Worm (Caenorhabditis elegans) whole organism, mixed stage, embryonic: ENCODE measurements around the gene ets-4.

Source experiments
- M03D4.4 ChIP-seq: sonication (generic microtip); optimal IDR thresholded peaks from 2 replicates; lab custom pipeline; 2017; ENCODE audit warnings: mild to moderate bottlenecking, missing genetic modification characterization, missing compliant biosample characterization
- bed-3 ChIP-seq: fragments of 200-800 bp; sonication (Bioruptor generic); optimal IDR thresholded peaks from 3 replicates; lab custom pipeline; 2018; ENCODE audit warnings: mild to moderate bottlenecking, missing genetic modification characterization, moderate library complexity, missing compliant biosample characterization
- blmp-1 ChIP-seq: fragments of 150-350 bp; optimal IDR thresholded peaks from 2 replicates; lab custom pipeline; 2014; ENCODE audit warnings: missing biosample characterization, missing genetic modification characterization
- ceh-83 ChIP-seq: fragments of 200-800 bp; sonication (Bioruptor generic); optimal IDR thresholded peaks from 2 replicates; lab custom pipeline; 2018; ENCODE audit warnings: mild to moderate bottlenecking, missing genetic modification characterization, missing compliant biosample characterization
- ces-1 ChIP-seq: fragments of 150-350 bp; optimal IDR thresholded peaks from 2 replicates; lab custom pipeline; 2014; ENCODE audit warnings: missing biosample characterization, missing genetic modification reagents, missing genetic modification characterization
- cnd-1 ChIP-seq: fragments of 200-800 bp; sonication (Bioruptor generic); optimal IDR thresholded peaks from 2 replicates; lab custom pipeline; 2018; ENCODE audit warnings: mild to moderate bottlenecking, missing genetic modification characterization, missing compliant biosample characterization
- drap-1 ChIP-seq: fragments of 200-800 bp; sonication (Bioruptor generic); optimal IDR thresholded peaks from 3 replicates; lab custom pipeline; 2018; ENCODE audit warnings: mild to moderate bottlenecking, missing genetic modification characterization, missing compliant biosample characterization
- elt-1 ChIP-seq: sonication (generic microtip); optimal IDR thresholded peaks from 2 replicates; lab custom pipeline; 2017; ENCODE audit warnings: missing genetic modification characterization, mild to moderate bottlenecking, missing compliant biosample characterization, antibody characterized with exemption, moderate library complexity, borderline replicate concordance; ENCODE audit not compliant: insufficient read depth
- elt-3 ChIP-seq: fragments of 150-350 bp; optimal IDR thresholded peaks from 2 replicates; lab custom pipeline; 2014; ENCODE audit warnings: missing biosample characterization, missing genetic modification characterization
- flh-1 ChIP-seq: fragments of 200-800 bp; sonication (Bioruptor generic); optimal IDR thresholded peaks from 2 replicates; lab custom pipeline; 2018; ENCODE audit warnings: mild to moderate bottlenecking, missing genetic modification characterization, moderate library complexity, missing compliant biosample characterization
- lin-13 ChIP-seq: fragments of 150-350 bp; optimal IDR thresholded peaks from 2 replicates; lab custom pipeline; 2014; ENCODE audit warnings: missing biosample characterization, missing genetic modification characterization
- lin-32 ChIP-seq: fragments of 200-800 bp; sonication (Bioruptor generic); optimal IDR thresholded peaks from 2 replicates; lab custom pipeline; 2018; ENCODE audit warnings: mild to moderate bottlenecking, missing genetic modification characterization, missing compliant biosample characterization
- lsy-2 ChIP-seq: fragments of 150-350 bp; optimal IDR thresholded peaks from 2 replicates; lab custom pipeline; 2014; ENCODE audit warnings: missing biosample characterization, missing genetic modification characterization
- mab-5 ChIP-seq: fragments of 150-350 bp; optimal IDR thresholded peaks from 2 replicates; lab custom pipeline; 2014; ENCODE audit warnings: missing biosample characterization, missing genetic modification characterization
- mep-1 ChIP-seq: fragments of 150-350 bp; optimal IDR thresholded peaks from 2 replicates; lab custom pipeline; 2017; ENCODE audit warnings: missing biosample characterization, missing genetic modification reagents, missing genetic modification characterization, inconsistent platforms
- mls-2 ChIP-seq: sonication (generic microtip); optimal IDR thresholded peaks from 2 replicates; lab custom pipeline; 2016; ENCODE audit warnings: mild to moderate bottlenecking, missing genetic modification characterization, moderate library complexity, missing compliant biosample characterization
- nhr-12 ChIP-seq: fragments of 150-350 bp; optimal IDR thresholded peaks from 2 replicates; lab custom pipeline; 2014; ENCODE audit warnings: missing biosample characterization, missing genetic modification characterization
- nhr-2 ChIP-seq: fragments of 150-350 bp; optimal IDR thresholded peaks from 2 replicates; lab custom pipeline; 2014; ENCODE audit warnings: missing biosample characterization, missing genetic modification characterization
- nhr-237 ChIP-seq: fragments of 150-350 bp; optimal IDR thresholded peaks from 2 replicates; lab custom pipeline; 2014; ENCODE audit warnings: missing biosample characterization, missing genetic modification characterization
- nhr-76 ChIP-seq: sonication (generic microtip); optimal IDR thresholded peaks from 2 replicates; lab custom pipeline; 2017; ENCODE audit warnings: missing biosample characterization, missing genetic modification characterization
- pha-4 ChIP-seq: fragments of 150-350 bp; optimal IDR thresholded peaks from 2 replicates; lab custom pipeline; 2018; ENCODE audit warnings: missing biosample characterization, missing genetic modification reagents, missing genetic modification characterization
- sem-2 ChIP-seq: fragments of 200-800 bp; sonication (Bioruptor generic); optimal IDR thresholded peaks from 2 replicates; lab custom pipeline; 2018; ENCODE audit warnings: mild to moderate bottlenecking, missing genetic modification characterization, missing compliant biosample characterization
- snpc-4 ChIP-seq: fragments of 150-350 bp; optimal IDR thresholded peaks from 2 replicates; lab custom pipeline; 2014; ENCODE audit warnings: missing biosample characterization, missing genetic modification characterization
- tbx-8 ChIP-seq: fragments of 200-800 bp; sonication (Bioruptor generic); optimal IDR thresholded peaks from 2 replicates; lab custom pipeline; 2018; ENCODE audit warnings: mild to moderate bottlenecking, missing genetic modification characterization, moderate library complexity, missing compliant biosample characterization
- unc-120 ChIP-seq: sonication (generic microtip); optimal IDR thresholded peaks from 2 replicates; lab custom pipeline; 2017; ENCODE audit warnings: missing genetic modification characterization, missing compliant biosample characterization; ENCODE audit not compliant: poor library complexity, severe bottlenecking
- unc-39 ChIP-seq: fragments of 150-350 bp; optimal IDR thresholded peaks from 2 replicates; lab custom pipeline; 2014; ENCODE audit warnings: missing biosample characterization, missing genetic modification characterization
- unc-62 ChIP-seq: fragments of 150-350 bp; optimal IDR thresholded peaks from 2 replicates; lab custom pipeline; 2014; ENCODE audit warnings: missing biosample characterization, missing genetic modification reagents, missing genetic modification characterization
- ztf-11 ChIP-seq: fragments of 150-350 bp; optimal IDR thresholded peaks from 2 replicates; lab custom pipeline; 2014; ENCODE audit warnings: missing biosample characterization, missing genetic modification characterization

Gene ets-4

DNA sequence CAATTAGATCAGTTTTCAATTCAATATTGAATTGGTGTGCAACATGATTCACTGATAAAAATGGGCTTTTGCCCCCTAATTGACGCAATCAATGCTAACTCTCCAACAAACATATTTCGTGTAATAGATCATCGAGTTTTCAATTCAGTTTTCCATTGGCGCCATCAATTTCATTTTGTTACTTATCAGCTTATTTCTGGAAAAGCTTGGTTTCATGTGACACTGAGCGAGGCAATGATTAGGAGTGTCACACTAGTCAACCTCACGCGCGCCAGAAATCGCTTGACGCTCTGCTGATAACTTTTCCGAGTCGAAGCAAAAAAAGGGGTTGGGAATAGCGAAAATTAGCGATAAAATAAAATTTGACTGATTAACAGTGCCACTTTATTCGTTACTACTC lies at the start of gene ets-4:
TSS of gene ets-4 (plus strand) at position 347 of the 400 bp plus-strand sequence.
- no peak for TF ChIP-seq unc-62
- no peak for TF ChIP-seq blmp-1
- no peak for TF ChIP-seq elt-1 (tag; lab: Kevin White, UChicago)
- TF ChIP-seq nhr-2 (tag; lab: Kevin White, UChicago), result no peak
- TF ChIP-seq mep-1 (tag; lab: Kevin White, UChicago), result no peak
- no peak for TF ChIP-seq tbx-8 (GFP tag; lab: Kevin White, UChicago)
- TF ChIP-seq nhr-12 (tag; lab: Kevin White, UChicago), result no peak

DNA sequence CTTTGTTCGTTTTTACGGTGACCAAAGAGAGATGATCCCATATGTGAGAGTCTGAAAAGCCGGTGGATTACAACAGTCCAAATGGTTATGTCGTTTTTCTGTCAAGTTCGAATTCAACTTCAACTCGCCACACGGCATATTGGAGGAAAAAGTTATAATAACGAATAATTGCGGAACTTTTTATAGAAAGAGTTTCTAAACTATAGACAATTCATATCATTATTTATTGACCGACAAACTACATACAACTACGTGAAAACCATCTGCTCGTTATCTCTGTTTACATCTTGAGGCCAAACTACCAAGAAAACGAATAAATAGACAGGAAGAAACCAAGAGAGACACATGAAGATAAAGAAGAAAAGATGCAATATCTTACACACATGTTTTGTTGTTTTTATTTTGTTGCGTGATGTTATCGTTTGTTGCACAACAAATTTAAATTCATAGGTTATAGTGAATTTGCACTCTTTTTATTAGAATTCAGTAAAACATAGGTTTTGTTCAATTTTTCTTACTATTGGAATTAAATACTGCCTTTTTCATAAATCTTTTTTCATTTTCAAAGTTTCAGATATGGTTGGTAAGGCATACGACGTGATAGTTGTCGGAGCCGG lies 44.9 kb upstream of the ets-4 start, which contains the start of the genes C15B12.4 and C15B12.8:
TSS of gene C15B12.4 (minus strand) at position 51 of the 617 bp plus-strand sequence.
TSS of gene C15B12.8 (plus strand) at position 567 of the 617 bp plus-strand sequence.
- TF ChIP-seq elt-1 (tag; lab: Kevin White, UChicago), result no peak
- no peak for TF ChIP-seq M03D4.4 (tag; lab: Kevin White, UChicago)
- TF ChIP-seq lin-32 (GFP tag; lab: Kevin White, UChicago), result no peak
- TF ChIP-seq lin-13 (tag; lab: Kevin White, UChicago), result no peak
- TF ChIP-seq ces-1 (GFP tag; lab: Kevin White, UChicago), result no peak
- no peak for TF ChIP-seq nhr-237 (tag; lab: Kevin White, UChicago)

DNA sequence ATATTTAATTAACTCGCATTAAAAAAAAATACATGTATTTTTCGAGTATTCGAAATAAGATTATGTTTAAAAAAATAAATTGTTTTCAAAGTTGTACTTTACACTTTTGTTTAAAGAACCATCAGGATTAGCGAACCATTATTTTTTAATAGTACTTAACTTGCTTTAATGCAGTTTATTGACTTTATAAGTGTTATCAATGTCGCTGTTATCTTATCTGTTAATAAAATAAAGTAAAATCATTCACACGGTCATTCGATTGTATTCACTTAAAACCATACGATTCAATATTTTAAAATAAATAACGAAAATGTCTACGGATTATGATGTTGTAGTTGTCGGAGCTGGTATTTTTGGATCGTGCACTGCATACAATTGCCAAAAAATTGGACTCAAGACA lies 42.1 kb upstream of the ets-4 start, which contains the start of gene C15B12.1:
TSS of gene C15B12.1 (plus strand) at position 271 of the 400 bp plus-strand sequence.
- TF ChIP-seq nhr-76 (tag; lab: Kevin White, UChicago) (no peak), snpc-4 (no peak)

DNA sequence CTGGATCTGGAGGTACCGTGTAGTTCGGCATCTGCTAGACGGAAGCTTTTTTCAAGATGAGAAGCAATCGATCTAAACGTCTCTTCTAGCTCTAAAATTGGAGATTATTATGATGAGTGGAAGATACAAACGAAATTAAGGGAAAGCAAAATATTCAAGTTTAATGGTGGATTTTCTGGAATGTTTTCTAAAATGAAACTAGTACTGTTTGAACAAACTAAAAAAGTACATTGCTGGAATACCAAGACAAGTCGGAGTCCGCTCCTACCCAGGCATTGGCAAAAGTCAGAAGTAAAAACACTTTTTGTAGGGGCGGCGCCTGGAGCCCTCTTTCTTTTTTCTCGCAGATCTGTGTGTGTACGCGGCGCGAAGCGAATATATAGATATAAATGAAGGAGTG lies 33.9 kb upstream of the ets-4 start, which contains the start of gene gar-1:
TSS of gene gar-1 (minus strand) at position 101 of the 400 bp plus-strand sequence.
- no peak for TF ChIP-seq nhr-237 (tag; lab: Kevin White, UChicago)
- no peak for TF ChIP-seq drap-1 (GFP tag; lab: Kevin White, UChicago)
- no peak for TF ChIP-seq tbx-8 (GFP tag; lab: Kevin White, UChicago)
- TF ChIP-seq ces-1 (GFP tag; lab: Kevin White, UChicago), result no peak
- no peak for TF ChIP-seq unc-39 (tag; lab: Kevin White, UChicago)
- TF ChIP-seq sem-2, result no peak
- TF ChIP-seq ceh-83, result no peak
- no peak for TF ChIP-seq lin-13 (tag; lab: Kevin White, UChicago)
- TF ChIP-seq blmp-1, result no peak
- no peak for TF ChIP-seq lsy-2
- TF ChIP-seq unc-120 (tag; lab: Kevin White, UChicago), result no peak
- no peak for TF ChIP-seq pha-4 (tag; lab: Kevin White, UChicago)
- no peak for TF ChIP-seq ztf-11 (tag; lab: Kevin White, UChicago)
- TF ChIP-seq elt-1 (tag; lab: Kevin White, UChicago), result no peak
- TF ChIP-seq bed-3 (GFP tag; lab: Kevin White, UChicago), result no peak
- TF ChIP-seq elt-3, result no peak

DNA sequence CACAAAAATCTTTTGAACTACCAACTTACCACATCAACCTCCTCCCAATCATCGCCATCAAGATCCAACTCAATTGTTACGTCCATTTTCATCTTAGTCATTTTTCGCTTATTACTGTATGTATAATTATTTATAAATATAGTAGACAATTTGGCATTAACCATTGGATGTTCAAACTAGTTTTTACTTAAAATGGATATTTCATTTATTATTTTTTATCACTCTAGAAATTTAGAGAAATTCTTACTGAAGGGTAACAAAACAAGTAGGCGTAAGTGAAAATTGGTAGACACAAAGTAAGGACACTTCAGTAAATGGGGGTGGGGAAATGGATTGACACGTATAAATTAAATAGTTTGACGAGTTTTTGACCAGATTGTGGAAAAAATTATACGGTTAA lies 18.9 kb upstream of the ets-4 start, which contains the start of gene actl-1:
TSS of gene actl-1 (minus strand) at position 101 of the 400 bp plus-strand sequence.
- TF ChIP-seq cnd-1, result no peak
- TF ChIP-seq, all 35 proteins: peak for 0

DNA sequence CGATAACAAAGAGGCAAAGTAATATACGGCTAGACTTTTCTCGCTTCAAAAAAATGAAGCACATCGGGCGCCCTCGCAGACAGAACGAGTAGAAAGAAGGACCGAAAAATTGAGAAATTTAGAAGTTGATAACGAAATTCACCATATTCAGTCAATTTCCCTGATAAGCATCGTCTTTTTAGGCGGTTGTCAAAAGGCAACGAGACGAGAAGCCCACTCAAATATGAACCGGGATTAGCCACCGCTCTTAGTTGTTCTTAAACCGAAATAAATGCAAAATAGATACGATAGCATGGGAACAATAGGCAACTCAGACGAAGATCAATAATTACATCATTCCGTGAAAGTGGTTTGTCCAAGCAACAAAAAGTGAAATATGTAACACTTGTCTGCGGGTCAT lies 15.5 kb upstream of the ets-4 start:
- TF ChIP-seq unc-120 (tag; lab: Kevin White, UChicago), result no peak
- TF ChIP-seq M03D4.4 (tag; lab: Kevin White, UChicago), result no peak
- TF ChIP-seq ces-1 (GFP tag; lab: Kevin White, UChicago), result no peak
- TF ChIP-seq flh-1 (GFP tag; lab: Kevin White, UChicago), result no peak
- no peak for TF ChIP-seq ztf-11 (tag; lab: Kevin White, UChicago)
- no peak for TF ChIP-seq mab-5
- no peak for TF ChIP-seq lsy-2
- no peak for TF ChIP-seq snpc-4
- no peak for TF ChIP-seq mls-2 (tag; lab: Kevin White, UChicago)
- TF ChIP-seq nhr-12 (tag; lab: Kevin White, UChicago), result no peak
- TF ChIP-seq lin-32 (GFP tag; lab: Kevin White, UChicago), result no peak
- no peak for TF ChIP-seq bed-3 (GFP tag; lab: Kevin White, UChicago)
- no peak for TF ChIP-seq sem-2
